Fruit fly (Drosophila melanogaster) whole organism, adult: Measurements from ENCODE around the gene Uch-L5.

Source experiments
- CG11617 ChIP-seq: fragments of 200-800 bp; sonication (Bioruptor generic); optimal IDR thresholded peaks from 2 replicates; lab custom pipeline; 2017; ENCODE audit warnings: mild to moderate bottlenecking, missing biosample characterization, missing genetic modification reagents, missing genetic modification characterization
- CG12768 ChIP-seq: fragments of 200-800 bp; sonication (Bioruptor generic); optimal IDR thresholded peaks from 2 replicates; lab custom pipeline; 2017; ENCODE audit warnings: missing biosample characterization, missing genetic modification characterization, mild to moderate bottlenecking, moderate library complexity, missing genetic modification reagents
- CG14711 ChIP-seq: fragments of 200-800 bp; sonication (Bioruptor generic); optimal IDR thresholded peaks from 2 replicates; lab custom pipeline; 2018; ENCODE audit warnings: missing biosample characterization, mild to moderate bottlenecking, missing genetic modification characterization, moderate library complexity
- CG1620 ChIP-seq: fragments of 200-800 bp; sonication (Bioruptor generic); optimal IDR thresholded peaks from 2 replicates; lab custom pipeline; 2016; ENCODE audit warnings: missing biosample characterization, missing genetic modification characterization
- Crg-1 ChIP-seq: fragments of 200-800 bp; sonication (Bioruptor generic); optimal IDR thresholded peaks from 2 replicates; lab custom pipeline; 2016; ENCODE audit warnings: missing biosample characterization, missing genetic modification characterization
- Hr96 ChIP-seq: fragments of 200-800 bp; sonication (Bioruptor generic); optimal IDR thresholded peaks from 2 replicates; lab custom pipeline; 2016; ENCODE audit warnings: missing biosample characterization, missing genetic modification characterization
- Mnt ChIP-seq: fragments of 200-800 bp; sonication (Bioruptor generic); optimal IDR thresholded peaks from 2 replicates; lab custom pipeline; 2016; ENCODE audit warnings: missing biosample characterization, mild to moderate bottlenecking, missing genetic modification characterization
- bab1 ChIP-seq: fragments of 200-800 bp; sonication (Bioruptor generic); optimal IDR thresholded peaks from 3 replicates; lab custom pipeline; 2019; ENCODE audit warnings: missing biosample characterization, mild to moderate bottlenecking, missing genetic modification characterization, moderate library complexity
- cic ChIP-seq: fragments of 200-800 bp; sonication (Bioruptor generic); optimal IDR thresholded peaks from 2 replicates; lab custom pipeline; 2017; ENCODE audit warnings: missing biosample characterization, mild to moderate bottlenecking, missing genetic modification characterization, moderate library complexity
- kay ChIP-seq: fragments of 200-800 bp; sonication (Bioruptor generic); peaks from one replicate; lab custom pipeline; 2016; ENCODE audit warnings: missing biosample characterization, missing genetic modification characterization, borderline replicate concordance
- ovo ChIP-seq: fragments of 200-800 bp; sonication (Bioruptor generic); optimal IDR thresholded peaks from 2 replicates; lab custom pipeline; 2016; ENCODE audit warnings: missing biosample characterization, missing genetic modification characterization
- pad ChIP-seq: fragments of 200-800 bp; sonication (Bioruptor generic); optimal IDR thresholded peaks from 3 replicates; lab custom pipeline; 2017; ENCODE audit warnings: missing biosample characterization, missing genetic modification characterization, mild to moderate bottlenecking, moderate library complexity, missing genetic modification reagents
- toe ChIP-seq: fragments of 200-800 bp; sonication (Bioruptor generic); optimal IDR thresholded peaks from 2 replicates; lab custom pipeline; 2016; ENCODE audit warnings: missing biosample characterization, missing genetic modification characterization

DNA sequence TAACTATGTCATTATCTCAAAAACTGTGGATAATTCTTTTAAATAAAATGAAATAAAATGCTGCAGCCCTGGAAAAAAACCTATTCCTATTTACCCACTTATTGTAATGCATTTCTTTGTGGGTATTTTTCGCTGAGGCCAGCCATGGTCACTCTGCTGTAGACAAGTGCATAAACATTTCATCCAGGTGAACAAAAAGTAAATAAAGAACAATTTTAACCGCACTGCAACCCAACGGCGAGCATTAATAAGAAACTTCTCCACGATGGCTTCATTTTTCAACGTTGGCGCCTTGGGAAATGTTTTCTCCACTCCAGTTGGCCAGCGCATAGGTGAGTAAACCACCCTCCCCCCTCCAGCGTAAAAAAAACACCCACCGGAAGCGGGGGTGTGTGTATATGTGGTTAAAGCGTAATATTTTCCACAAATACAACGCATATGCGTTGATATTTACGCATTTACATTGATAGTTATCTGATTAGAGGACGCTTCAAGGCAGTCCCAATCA lies 30.0 kb downstream of the Uch-L5 start, which contains the start of gene CG3529:
- TF ChIP-seq cic (GFP tag; lab: Kevin White, UChicago) (peak; percentile 36), bab1 (GFP tag; lab: Kevin White, UChicago) (peak; percentile 42), CG11617 (GFP tag; lab: Kevin White, UChicago) (peak; percentile 42), Hr96 (GFP tag; lab: Kevin White, UChicago) (peak; percentile 43), pad (GFP tag; lab: Kevin White, UChicago) (peak; percentile 35), Mnt (peak; percentile 51), kay (GFP tag; lab: Kevin White, UChicago) (no peak), CG12768 (GFP tag; lab: Kevin White, UChicago) (peak; percentile 37), CG1620 (GFP tag; lab: Kevin White, UChicago) (no peak), toe (GFP tag; lab: Kevin White, UChicago) (peak; percentile 57), ovo (GFP tag; lab: Kevin White, UChicago) (peak; percentile 31), CG14711 (peak; percentile 45), Crg-1 (GFP tag; lab: Kevin White, UChicago) (peak; percentile 34)
